Worm (Caenorhabditis elegans): ENCODE data around the gene srg-40.

ce11 chrV:11171906-11172305, 7.5 kb upstream of the srg-40 start, which contains the start of gene T19C4.5:
- no peak for TF ChIP-seq ztf-11 (tag; optimal IDR thresholded peaks at IDR 0.05)
- no peak for TF ChIP-seq nhr-28 (tag; optimal IDR thresholded peaks at IDR 0.05)
